Worm (Caenorhabditis elegans): ENCODE measurements around the gene ocr-1.

- TF ChIP-seq tbx-2 (tag; optimal IDR thresholded peaks at IDR 0.05) (no peak), pqm-1 (tag; optimal IDR thresholded peaks at IDR 0.05) (no peak), ceh-9 (tag; optimal IDR thresholded peaks at IDR 0.05) (no peak), pha-4 (tag; optimal IDR thresholded peaks at IDR 0.05) (no peak), lim-6 (tag; optimal IDR thresholded peaks at IDR 0.05) (no peak), elt-2 (tag; optimal IDR thresholded peaks at IDR 0.05) (no peak)
Measured at ce11 chrV:10798090-10798489, 33.9 kb downstream of the ocr-1 start, which contains the start of gene srh-184.
